Fruit fly (Drosophila melanogaster) whole organism, embryonic: Measurements from ENCODE around the gene cindr.

Experiments used
- Adf1 ChIP-seq: fragments of 200-800 bp; sonication (Bioruptor generic); IDR thresholded peaks from 2 replicates; pipeline ENCODE4 v1.3.6; 2022; ENCODE audit warnings: missing biosample characterization, missing genetic modification characterization
- CG10274 ChIP-seq: fragments of 200-800 bp; sonication (Bioruptor generic); optimal IDR thresholded peaks from 3 replicates; lab custom pipeline; 2017; ENCODE audit warnings: missing biosample characterization, mild to moderate bottlenecking, missing genetic modification characterization
- CG10321 ChIP-seq: fragments of 200-800 bp; sonication (Bioruptor generic); IDR thresholded peaks from 2 replicates; pipeline ENCODE4 v1.3.6; 2022; ENCODE audit warnings: missing biosample characterization, missing genetic modification characterization
- CG11247 ChIP-seq: fragments of 200-800 bp; sonication (Bioruptor generic); IDR thresholded peaks from 2 replicates; pipeline ENCODE4 v1.3.6; 2022; ENCODE audit warnings: missing biosample characterization, missing genetic modification characterization
- CG11398 ChIP-seq: fragments of 200-800 bp; sonication (Bioruptor generic); optimal IDR thresholded peaks from 2 replicates; lab custom pipeline; 2016; ENCODE audit warnings: missing biosample characterization, missing genetic modification characterization
- CG12236 ChIP-seq: fragments of 200-800 bp; sonication (Bioruptor generic); optimal IDR thresholded peaks from 2 replicates; lab custom pipeline; 2016; ENCODE audit warnings: missing biosample characterization, missing genetic modification characterization
- CG1233 ChIP-seq: fragments of 200-800 bp; sonication (Bioruptor generic); optimal IDR thresholded peaks from 4 replicates; lab custom pipeline; 2018; ENCODE audit warnings: missing biosample characterization, mild to moderate bottlenecking, missing genetic modification characterization
- CG13287 ChIP-seq: fragments of 200-800 bp; sonication (Bioruptor generic); IDR thresholded peaks from 2 replicates; pipeline ENCODE4 v1.3.6; 2022; ENCODE audit warnings: missing biosample characterization, missing genetic modification characterization; ENCODE audit not compliant: partially characterized antibody
- CG15601 ChIP-seq: fragments of 200-800 bp; sonication (Bioruptor generic); optimal IDR thresholded peaks from 3 replicates; lab custom pipeline; 2019; ENCODE audit warnings: missing biosample characterization, mild to moderate bottlenecking, missing genetic modification characterization, moderate library complexity
- CG1602 ChIP-seq: fragments of 200-800 bp; sonication (Bioruptor generic); optimal IDR thresholded peaks from 3 replicates; lab custom pipeline; 2016; ENCODE audit warnings: missing biosample characterization, missing genetic modification characterization
- CG1603 ChIP-seq: fragments of 200-800 bp; sonication (Bioruptor generic); optimal IDR thresholded peaks from 2 replicates; lab custom pipeline; 2019; ENCODE audit warnings: missing biosample characterization, mild to moderate bottlenecking, missing genetic modification characterization, moderate library complexity
- CG16813 ChIP-seq: fragments of 200-800 bp; sonication (Bioruptor generic); IDR thresholded peaks from 3 replicates; pipeline ENCODE4 v1.3.6; 2022; ENCODE audit warnings: missing biosample characterization, missing genetic modification characterization; ENCODE audit not compliant: partially characterized antibody
- CG17359 ChIP-seq: fragments of 200-800 bp; sonication (Bioruptor generic); optimal IDR thresholded peaks from 3 replicates; lab custom pipeline; 2018; ENCODE audit warnings: missing biosample characterization, mild to moderate bottlenecking, missing genetic modification characterization, moderate library complexity
- CG17568 ChIP-seq: fragments of 200-800 bp; sonication (Bioruptor generic); optimal IDR thresholded peaks from 2 replicates; lab custom pipeline; 2018; ENCODE audit warnings: missing biosample characterization, mild to moderate bottlenecking, missing genetic modification characterization, moderate library complexity
- CG34224 ChIP-seq: fragments of 200-800 bp; sonication (Bioruptor generic); IDR thresholded peaks from 3 replicates; pipeline ENCODE4 v1.3.6; 2022; ENCODE audit warnings: missing biosample characterization, missing genetic modification characterization; ENCODE audit not compliant: partially characterized antibody
- CG4404 ChIP-seq: fragments of 200-800 bp; sonication (Bioruptor generic); IDR thresholded peaks from 2 replicates; pipeline ENCODE4 v1.3.6; 2022; ENCODE audit warnings: missing biosample characterization, missing genetic modification characterization
- CG4424 ChIP-seq: fragments of 200-800 bp; sonication (Bioruptor generic); optimal IDR thresholded peaks from 3 replicates; lab custom pipeline; 2016; ENCODE audit warnings: missing biosample characterization, missing genetic modification characterization
- CG4854 ChIP-seq: fragments of 200-800 bp; sonication (Bioruptor generic); optimal IDR thresholded peaks from 2 replicates; lab custom pipeline; 2016; ENCODE audit warnings: missing biosample characterization, missing genetic modification characterization, inconsistent platforms
- CG5953 ChIP-seq: fragments of 200-800 bp; sonication (Bioruptor generic); IDR thresholded peaks from 2 replicates; pipeline ENCODE4 v1.3.6; 2022; ENCODE audit warnings: missing biosample characterization, missing genetic modification characterization
- CG7928 ChIP-seq: fragments of 200-800 bp; sonication (Bioruptor generic); optimal IDR thresholded peaks from 2 replicates; lab custom pipeline; 2017; ENCODE audit warnings: missing biosample characterization, mild to moderate bottlenecking, missing genetic modification characterization
- CG8765 ChIP-seq: fragments of 200-800 bp; sonication (Bioruptor generic); IDR thresholded peaks from 2 replicates; pipeline ENCODE4 v1.3.6; 2022; ENCODE audit warnings: missing biosample characterization, missing genetic modification characterization
- CG8924 ChIP-seq: fragments of 200-800 bp; optimal IDR thresholded peaks from 3 replicates; lab custom pipeline; 2019; ENCODE audit warnings: missing biosample characterization, mild to moderate bottlenecking, missing genetic modification characterization, moderate library complexity
- CG9215 ChIP-seq: fragments of 200-800 bp; sonication (Bioruptor generic); IDR thresholded peaks from 2 replicates; pipeline ENCODE4 v1.3.6; 2022; ENCODE audit warnings: missing biosample characterization, missing genetic modification characterization
- CG9727 ChIP-seq: fragments of 200-800 bp; sonication (Bioruptor generic); optimal IDR thresholded peaks from 3 replicates; lab custom pipeline; 2017; ENCODE audit warnings: missing biosample characterization, mild to moderate bottlenecking, missing genetic modification characterization
- CG9932 ChIP-seq: fragments of 200-800 bp; sonication (Bioruptor generic); IDR thresholded peaks from 2 replicates; pipeline ENCODE4 v1.3.6; 2022; ENCODE audit warnings: missing biosample characterization, missing genetic modification characterization
- Dip3 ChIP-seq: fragments of 200-800 bp; sonication (Bioruptor generic); optimal IDR thresholded peaks from 3 replicates; lab custom pipeline; 2016; ENCODE audit warnings: missing biosample characterization, missing genetic modification characterization
- Doc2 ChIP-seq: fragments of 200-800 bp; sonication (Bioruptor generic); IDR thresholded peaks from 2 replicates; pipeline ENCODE4 v1.3.6; 2022; ENCODE audit warnings: missing biosample characterization, missing genetic modification characterization
- Dp ChIP-seq: fragments of 200-800 bp; sonication (Bioruptor generic); optimal IDR thresholded peaks from 2 replicates; lab custom pipeline; 2018; ENCODE audit warnings: missing biosample characterization, mild to moderate bottlenecking, missing genetic modification characterization, moderate library complexity
- Elba2 ChIP-seq: fragments of 200-800 bp; sonication (Bioruptor generic); optimal IDR thresholded peaks from 3 replicates; lab custom pipeline; 2016; ENCODE audit warnings: missing biosample characterization, missing genetic modification characterization
- Ets97D ChIP-seq: fragments of 200-800 bp; sonication (Bioruptor generic); optimal IDR thresholded peaks from 3 replicates; lab custom pipeline; 2016; ENCODE audit warnings: missing biosample characterization, missing genetic modification characterization
- Hr39 ChIP-seq: fragments of >200 bp; optimal IDR thresholded peaks from 2 replicates; lab custom pipeline; 2017
- Nf-YB ChIP-seq: fragments of 200-800 bp; sonication (Bioruptor generic); optimal IDR thresholded peaks from 3 replicates; lab custom pipeline; 2019; ENCODE audit warnings: missing biosample characterization, mild to moderate bottlenecking, missing genetic modification characterization, moderate library complexity
- Oli ChIP-seq: fragments of 200-800 bp; sonication (Bioruptor generic); optimal IDR thresholded peaks from 2 replicates; lab custom pipeline; 2018; ENCODE audit warnings: missing biosample characterization, mild to moderate bottlenecking, missing genetic modification characterization, moderate library complexity
- Sry-δ ChIP-seq: fragments of 200-800 bp; sonication (Bioruptor generic); optimal IDR thresholded peaks from 2 replicates; lab custom pipeline; 2016; ENCODE audit warnings: missing biosample characterization, missing genetic modification characterization
- bcd ChIP-seq: fragments of 200-800 bp; sonication (Bioruptor generic); optimal IDR thresholded peaks from 2 replicates; lab custom pipeline; 2017; ENCODE audit warnings: missing biosample characterization, mild to moderate bottlenecking, missing genetic modification characterization
- bsh ChIP-seq, 2 experiments: fragments of 200-800 bp; sonication (Bioruptor generic); optimal IDR thresholded peaks; 2 replicates each; lab custom pipeline; 2017 to 2018; ENCODE audit warnings: mild to moderate bottlenecking in 2 of 2, missing biosample characterization in 2 of 2, missing genetic modification characterization in 2 of 2, moderate library complexity in 1 of 2
- cato ChIP-seq: fragments of 200-800 bp; sonication (Bioruptor generic); optimal IDR thresholded peaks from 2 replicates; lab custom pipeline; 2016; ENCODE audit warnings: missing biosample characterization, missing genetic modification characterization, borderline replicate concordance
- dimm ChIP-seq: fragments of 200-800 bp; sonication (Bioruptor generic); IDR thresholded peaks from 2 replicates; pipeline ENCODE4 v1.3.6; 2022; ENCODE audit warnings: missing biosample characterization, missing genetic modification characterization
- emc ChIP-seq: fragments of 200-800 bp; sonication (Bioruptor generic); optimal IDR thresholded peaks from 2 replicates; lab custom pipeline; 2016; ENCODE audit warnings: missing biosample characterization, missing genetic modification characterization
- ems ChIP-seq: fragments of 200-800 bp; sonication (Bioruptor generic); optimal IDR thresholded peaks from 3 replicates; lab custom pipeline; 2016; ENCODE audit warnings: missing biosample characterization, missing genetic modification characterization
- gce ChIP-seq: fragments of 200-800 bp; sonication (Bioruptor generic); IDR thresholded peaks from 3 replicates; pipeline ENCODE4 v1.3.6; 2022; ENCODE audit warnings: missing biosample characterization, missing genetic modification characterization
- kni ChIP-seq: fragments of 200-800 bp; sonication (Bioruptor generic); optimal IDR thresholded peaks from 3 replicates; lab custom pipeline; 2017; ENCODE audit warnings: mild to moderate bottlenecking, missing biosample characterization, missing genetic modification reagents, missing genetic modification characterization
- onecut ChIP-seq: fragments of 200-800 bp; sonication (Bioruptor generic); IDR thresholded peaks from 2 replicates; pipeline ENCODE4 v1.3.6; 2022; ENCODE audit warnings: missing biosample characterization, missing genetic modification characterization
- pzg ChIP-seq: fragments of 200-800 bp; sonication (Bioruptor generic); optimal IDR thresholded peaks from 3 replicates; lab custom pipeline; 2018; ENCODE audit warnings: missing biosample characterization, mild to moderate bottlenecking, missing genetic modification characterization, moderate library complexity
- repo ChIP-seq: fragments of 200-800 bp; sonication (Bioruptor generic); optimal IDR thresholded peaks from 2 replicates; lab custom pipeline; 2016; ENCODE audit warnings: missing biosample characterization, missing genetic modification characterization
- salm ChIP-seq: fragments of 200-800 bp; sonication (Bioruptor generic); optimal IDR thresholded peaks from 2 replicates; lab custom pipeline; 2018; ENCODE audit warnings: missing biosample characterization, mild to moderate bottlenecking, missing genetic modification characterization
- sc ChIP-seq, 3 experiments: fragments of >200 bp in 2 of 3; fragments of 200-800 bp in 1 of 3; sonication (Bioruptor generic) in 1 of 3; optimal IDR thresholded peaks; 2 replicates in 2 of 3; 3 replicates in 1 of 3; lab custom pipeline; 2017; ENCODE audit warnings: mild to moderate bottlenecking in 1 of 3, missing biosample characterization in 1 of 3, missing genetic modification characterization in 1 of 3, missing genetic modification reagents in 1 of 3
- sd ChIP-seq: fragments of 200-800 bp; sonication (Bioruptor generic); optimal IDR thresholded peaks from 3 replicates; lab custom pipeline; 2018; ENCODE audit warnings: missing biosample characterization, mild to moderate bottlenecking, missing genetic modification characterization, moderate library complexity
- zen2 ChIP-seq: fragments of 200-800 bp; sonication (Bioruptor generic); IDR thresholded peaks from 3 replicates; pipeline ENCODE4 v1.3.6; 2022; ENCODE audit warnings: missing biosample characterization, missing genetic modification characterization; ENCODE audit not compliant: partially characterized antibody
- zfh2 ChIP-seq: fragments of 200-800 bp; sonication (Bioruptor generic); optimal IDR thresholded peaks from 2 replicates; lab custom pipeline; 2016; ENCODE audit warnings: missing biosample characterization, missing genetic modification characterization

The cindr gene

dm6 chr3R:30766922-30767504 lies 41.4 kb upstream of the cindr start (continued):
- peak; percentile 33 for TF ChIP-seq CG12236
- peak; percentile 60 for TF ChIP-seq CG1603 (tag; lab: Kevin White, UChicago)
- peak; percentile 59 for TF ChIP-seq kni
- TF ChIP-seq CG8924 (tag; lab: Kevin White, UChicago), result no peak
- TF ChIP-seq CG17359 (tag; lab: Kevin White, UChicago), result peak; percentile 12
- no peak for TF ChIP-seq CG10321 (GFP tag; lab: Robert Waterston, UW)
- no peak for TF ChIP-seq CG34224
- TF ChIP-seq CG8765 (GFP tag; lab: Robert Waterston, UW), result no peak
- no peak for TF ChIP-seq zfh2 (GFP tag; lab: Kevin White, UChicago)
- TF ChIP-seq emc (GFP tag; lab: Kevin White, UChicago), result no peak
- no peak for TF ChIP-seq CG11398 (GFP tag; lab: Kevin White, UChicago)
- TF ChIP-seq CG15601 (tag; lab: Kevin White, UChicago), result peak; percentile 41
- TF ChIP-seq CG17568 (GFP tag; lab: Kevin White, UChicago), result peak; percentile 10
- no peak for TF ChIP-seq Sry-δ (GFP tag; lab: Kevin White, UChicago)
- no peak for TF ChIP-seq Hr39 (lab: Kevin White, UChicago)
- TF ChIP-seq sd (tag; lab: Kevin White, UChicago), result no peak
- no peak for TF ChIP-seq Adf1 (GFP tag; lab: Robert Waterston, UW)
- no peak for TF ChIP-seq Dp (GFP tag; lab: Kevin White, UChicago)
- no peak for TF ChIP-seq Doc2
- TF ChIP-seq CG16813 (GFP tag; lab: Robert Waterston, UW), result no peak
- no peak for TF ChIP-seq CG13287 (GFP tag; lab: Robert Waterston, UW)
- no peak for TF ChIP-seq CG9932 (GFP tag; lab: Robert Waterston, UW)
- no peak for TF ChIP-seq Elba2 (GFP tag; lab: Kevin White, UChicago)
- no peak for TF ChIP-seq cato (GFP tag; lab: Kevin White, UChicago)
- TF ChIP-seq zen2 (GFP tag; lab: Robert Waterston, UW), result no peak
- no peak for TF ChIP-seq pzg (GFP tag; lab: Kevin White, UChicago)
- TF ChIP-seq CG4404, result no peak
- TF ChIP-seq sc (optimal IDR thresholded peaks at IDR 0.05; lab: Kevin White, UChicago), result no peak
- TF ChIP-seq sc (GFP tag; optimal IDR thresholded peaks at IDR 0.05; lab: Kevin White, UChicago), result no peak
- peak; percentile 33 for TF ChIP-seq bcd (GFP tag; lab: Kevin White, UChicago)
- TF ChIP-seq dimm, result no peak
- TF ChIP-seq CG4424 (GFP tag; lab: Kevin White, UChicago), result peak; percentile 7
- TF ChIP-seq gce, result no peak
- no peak for TF ChIP-seq CG4854 (GFP tag; lab: Kevin White, UChicago)
- TF ChIP-seq salm, result no peak
- no peak for TF ChIP-seq Oli (tag; lab: Kevin White, UChicago)
- 0 out of 2 replicates have a peak, but pooled peaks have one; percentile 8 for TF ChIP-seq CG11247 (GFP tag; lab: Robert Waterston, UW)
- no peak for TF ChIP-seq CG1602 (GFP tag; lab: Kevin White, UChicago)
- peak; percentile 95 for TF ChIP-seq Nf-YB (GFP tag; lab: Kevin White, UChicago)
- peak in 1 of 2 experiments; percentile 23 for TF ChIP-seq bsh (GFP tag; optimal IDR thresholded peaks at IDR 0.05; lab: Kevin White, UChicago)
- no peak for TF ChIP-seq repo
- no peak for TF ChIP-seq CG5953 (GFP tag; lab: Robert Waterston, UW)
- TF ChIP-seq CG1233 (GFP tag; lab: Kevin White, UChicago), result peak; percentile 27
- peak; percentile 53 for TF ChIP-seq CG9727
- no peak for TF ChIP-seq CG9215
- TF ChIP-seq ems (GFP tag; lab: Kevin White, UChicago), result no peak
- no peak for TF ChIP-seq Dip3 (GFP tag; lab: Kevin White, UChicago)
- no peak for TF ChIP-seq CG10274 (GFP tag; lab: Kevin White, UChicago)
- TF ChIP-seq CG7928 (GFP tag; lab: Kevin White, UChicago), result no peak
- TF ChIP-seq onecut (GFP tag; lab: Robert Waterston, UW), result no peak
- no peak for TF ChIP-seq Ets97D (GFP tag; lab: Kevin White, UChicago)
